Worm (Caenorhabditis elegans): Measurements from ENCODE around the gene T02B11.9.

- TF ChIP-seq unc-62 (GFP tag; optimal IDR thresholded peaks at IDR 0.05) (no peak), daf-12 (tag; optimal IDR thresholded peaks at IDR 0.05) (no peak), fkh-10 (GFP tag; optimal IDR thresholded peaks at IDR 0.05) (no peak), elt-3 (tag; optimal IDR thresholded peaks at IDR 0.05) (no peak), zag-1 (tag; optimal IDR thresholded peaks at IDR 0.05) (no peak), nhr-77 (tag; optimal IDR thresholded peaks at IDR 0.05) (no peak), mml-1 (tag; optimal IDR thresholded peaks at IDR 0.05) (no peak), pqm-1 (tag; optimal IDR thresholded peaks at IDR 0.05) (no peak), ztf-11 (tag; optimal IDR thresholded peaks at IDR 0.05) (no peak)
These were observed 39.7 kb downstream of the T02B11.9 start for ce11 chrV:915716-916115.

Measured in whole organism, L3 larva.